Fruit fly (Drosophila melanogaster): Measurements from ENCODE around the gene CG14137.

Gene CG14137

DNA sequence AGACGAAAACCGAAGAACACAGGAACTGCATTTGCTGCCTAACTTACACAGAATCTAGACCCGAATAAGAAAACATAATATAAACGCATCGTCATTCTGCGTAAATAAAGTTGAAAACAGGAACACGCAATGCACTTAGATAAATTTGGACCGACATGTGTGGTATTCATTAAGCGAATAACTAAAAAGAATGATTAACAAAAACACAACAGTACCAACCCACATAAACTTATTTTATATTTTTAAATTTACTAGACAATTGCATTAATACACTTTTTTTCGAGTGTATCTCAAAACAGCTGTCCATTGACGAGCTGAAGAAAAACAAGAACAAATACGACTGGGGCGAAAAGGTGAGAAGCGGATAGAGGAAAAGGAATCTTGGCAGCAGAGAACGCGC, 45.5 kb downstream of the CG14137 start (continued):
- TF ChIP-seq CG2116 (GFP tag; optimal IDR thresholded peaks at IDR 0.05) (peak; percentile 55), CG11085 (GFP tag; IDR thresholded peaks at IDR 0.05) (0 out of 2 replicates have a peak, but pooled peaks have one; percentile 22), bbx (GFP tag; IDR thresholded peaks at IDR 0.05; ENCODE audit: partially characterized antibody) (no peak), fd64A (GFP tag; optimal IDR thresholded peaks at IDR 0.05) (peak; percentile 74), corto (GFP tag; optimal IDR thresholded peaks at IDR 0.05) (no peak), Dref (GFP tag; IDR thresholded peaks at IDR 0.05) (no peak), mld (GFP tag; IDR thresholded peaks at IDR 0.05; ENCODE audit: partially characterized antibody) (no peak), onecut (GFP tag; IDR thresholded peaks at IDR 0.05) (peak; percentile 79), CG14014 (GFP tag; IDR thresholded peaks at IDR 0.05) (peak; percentile 62), Camta (GFP tag; optimal IDR thresholded peaks at IDR 0.05) (peak; percentile 82), CG3065 (GFP tag; optimal IDR thresholded peaks at IDR 0.05) (peak; percentile 73), CG7745 (tag; optimal IDR thresholded peaks at IDR 0.05) (peak; percentile 65), caup (GFP tag; optimal IDR thresholded peaks at IDR 0.05; ENCODE audit: severe bottlenecking) (peak; percentile 63), dm (GFP tag; optimal IDR thresholded peaks at IDR 0.05) (peak; percentile 70), trh (GFP tag; optimal IDR thresholded peaks at IDR 0.05) (peak; percentile 15), chn (GFP tag; optimal IDR thresholded peaks at IDR 0.05) (peak; percentile 88), gro (GFP tag; optimal IDR thresholded peaks at IDR 0.05) (no peak), CG1233 (GFP tag; optimal IDR thresholded peaks at IDR 0.05) (peak; percentile 81), sqz (GFP tag; optimal IDR thresholded peaks at IDR 0.05) (peak; percentile 69), zen (tag; optimal IDR thresholded peaks at IDR 0.05) (peak; percentile 95), CG17829 (tag; optimal IDR thresholded peaks at IDR 0.05) (peak; percentile 96), fd96Cb (tag; optimal IDR thresholded peaks at IDR 0.05) (peak; percentile 91), Scr (GFP tag; IDR thresholded peaks at IDR 0.05; ENCODE audit: partially characterized antibody) (no peak), salm (tag; optimal IDR thresholded peaks at IDR 0.05) (peak; percentile 18), Lim3 (GFP tag; IDR thresholded peaks at IDR 0.05) (no peak), CG8281 (tag; optimal IDR thresholded peaks at IDR 0.05) (peak; percentile 42), CG13287 (GFP tag; IDR thresholded peaks at IDR 0.05; ENCODE audit: partially characterized antibody) (no peak), CG17385 (GFP tag; optimal IDR thresholded peaks at IDR 0.05) (peak; percentile 76), Dfd (GFP tag; optimal IDR thresholded peaks at IDR 0.05) (no peak), CG10267 (tag; optimal IDR thresholded peaks at IDR 0.05) (peak; percentile 90), ind (GFP tag; optimal IDR thresholded peaks at IDR 0.05) (peak; percentile 66), CG10147 (GFP tag; optimal IDR thresholded peaks at IDR 0.05) (peak; percentile 60), h (optimal IDR thresholded peaks at IDR 0.05) (no peak), cg (GFP tag; optimal IDR thresholded peaks at IDR 0.05) (no peak), CG15514 (GFP tag; optimal IDR thresholded peaks at IDR 0.05) (peak; percentile 33), CG33557 (GFP tag; optimal IDR thresholded peaks at IDR 0.05) (peak; percentile 94), stwl (tag; optimal IDR thresholded peaks at IDR 0.05) (peak; percentile 74), Meics (GFP tag; optimal IDR thresholded peaks at IDR 0.05) (peak; percentile 51), HLH54F (GFP tag; optimal IDR thresholded peaks at IDR 0.05) (peak; percentile 51), hkb (optimal IDR thresholded peaks at IDR 0.05) (no peak), hkb (GFP tag; IDR thresholded peaks at IDR 0.05) (peak; percentile 83), Fer3 (tag; optimal IDR thresholded peaks at IDR 0.05) (peak; percentile 64), Ssrp (tag; optimal IDR thresholded peaks at IDR 0.05) (peak; percentile 88), HLHmδ (GFP tag; optimal IDR thresholded peaks at IDR 0.05) (no peak), sna (GFP tag; IDR thresholded peaks at IDR 0.05; ENCODE audit: partially characterized antibody) (no peak), CG14860 (GFP tag; IDR thresholded peaks at IDR 0.05; ENCODE audit: partially characterized antibody) (no peak), wdn (GFP tag; IDR thresholded peaks at IDR 0.05) (no peak), ap (GFP tag; IDR thresholded peaks at IDR 0.05) (peak; percentile 68; the same call in 1 of the 2 replicates), Adf1 (GFP tag; IDR thresholded peaks at IDR 0.05) (no peak), CG8089 (GFP tag; optimal IDR thresholded peaks at IDR 0.05) (peak; percentile 59), Mes4 (GFP tag; optimal IDR thresholded peaks at IDR 0.05) (peak; percentile 70)

Data from whole organism, embryonic.